Worm (Caenorhabditis elegans) whole organism, L2 larva: ENCODE measurements around the gene C25B8.8.

Experiments used
- ama-1 ChIP-seq: fragments of 150-350 bp; optimal IDR thresholded peaks from 2 replicates; lab custom pipeline; 2018; ENCODE audit warnings: inconsistent platforms
- fos-1 ChIP-seq: fragments of 150-350 bp; optimal IDR thresholded peaks from 2 replicates; lab custom pipeline; 2014; ENCODE audit warnings: missing biosample characterization, missing genetic modification characterization
- gmeb-1 ChIP-seq: fragments of 150-350 bp; optimal IDR thresholded peaks from 2 replicates; lab custom pipeline; 2014; ENCODE audit warnings: missing biosample characterization, missing genetic modification characterization
- lin-13 ChIP-seq: fragments of 150-350 bp; optimal IDR thresholded peaks from 2 replicates; lab custom pipeline; 2014; ENCODE audit warnings: missing biosample characterization, missing genetic modification reagents, missing genetic modification characterization
- nhr-10 ChIP-seq: sonication (generic microtip); optimal IDR thresholded peaks from 2 replicates; lab custom pipeline; 2017; ENCODE audit warnings: missing biosample characterization, missing genetic modification characterization
- nhr-12 ChIP-seq: fragments of 150-350 bp; optimal IDR thresholded peaks from 2 replicates; lab custom pipeline; 2014; ENCODE audit warnings: missing biosample characterization, missing genetic modification characterization
- snpc-4 ChIP-seq: fragments of 150-350 bp; optimal IDR thresholded peaks from 2 replicates; lab custom pipeline; 2014; ENCODE audit warnings: missing biosample characterization, missing genetic modification characterization
- unc-39 ChIP-seq: fragments of 150-350 bp; optimal IDR thresholded peaks from 2 replicates; lab custom pipeline; 2014; ENCODE audit warnings: missing biosample characterization, missing genetic modification characterization
- zag-1 ChIP-seq: fragments of 150-350 bp; optimal IDR thresholded peaks from 2 replicates; lab custom pipeline; 2014; ENCODE audit warnings: missing biosample characterization, missing genetic modification characterization
- ztf-11 ChIP-seq: sonication (generic microtip); optimal IDR thresholded peaks from 2 replicates; lab custom pipeline; 2017; ENCODE audit warnings: missing biosample characterization, missing genetic modification characterization

ce11 chrX:6625275-6625674, 15.5 kb downstream of the C25B8.8 start:
- no peak for TF ChIP-seq nhr-10
- TF ChIP-seq nhr-12 = no peak
- no peak for TF ChIP-seq gmeb-1
- no peak for TF ChIP-seq ama-1 (lab: Kevin White, UChicago)
- no peak for TF ChIP-seq fos-1 (tag; lab: Kevin White, UChicago)
- no peak for TF ChIP-seq zag-1 (tag; lab: Kevin White, UChicago)
- no peak for TF ChIP-seq ztf-11 (tag; lab: Kevin White, UChicago)
- TF ChIP-seq snpc-4 = no peak
- no peak for TF ChIP-seq lin-13 (GFP tag; lab: Kevin White, UChicago)
- TF ChIP-seq unc-39 (tag; lab: Kevin White, UChicago) = no peak
